Worm (Caenorhabditis elegans): ENCODE measurements around the gene aass-1.

DNA sequence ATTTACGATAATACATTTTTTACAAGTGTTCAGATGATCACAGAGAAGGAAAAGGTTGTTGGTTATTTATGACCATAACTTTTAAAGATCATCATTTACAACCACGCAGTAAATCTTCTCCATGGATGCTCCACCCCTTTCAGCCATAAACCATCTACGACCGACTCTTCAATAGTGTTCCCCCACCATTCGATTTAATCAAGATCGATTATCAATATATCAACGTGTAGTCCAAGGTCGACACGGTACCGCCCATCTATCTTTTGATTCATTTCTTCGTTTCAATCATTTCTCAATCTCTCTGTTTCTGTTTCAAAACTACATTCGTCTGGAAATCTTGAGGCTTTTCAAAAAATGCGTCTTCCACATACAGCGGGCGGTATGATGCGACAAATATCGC lies at the start of gene aass-1:
- TF ChIP-seq nhr-76 (tag; optimal IDR thresholded peaks at IDR 0.05) (no peak), unc-62 (GFP tag; optimal IDR thresholded peaks at IDR 0.05) (no peak), ztf-11 (tag; optimal IDR thresholded peaks at IDR 0.05) (no peak), unc-39 (tag; optimal IDR thresholded peaks at IDR 0.05) (no peak), mep-1 (tag; optimal IDR thresholded peaks at IDR 0.05) (no peak)
